Worm (Caenorhabditis elegans) whole organism, young adult: ENCODE results near the gene Y49F6B.14.

Source experiments
- B0261.1 ChIP-seq: sonication (generic microtip); optimal IDR thresholded peaks from 2 replicates; lab custom pipeline; 2016; ENCODE audit warnings: mild to moderate bottlenecking, missing genetic modification characterization, moderate library complexity, missing compliant biosample characterization
- F10E7.11 ChIP-seq: sonication (generic microtip); optimal IDR thresholded peaks from 2 replicates; lab custom pipeline; 2017; ENCODE audit warnings: mild to moderate bottlenecking, missing genetic modification characterization, moderate library complexity, missing compliant biosample characterization
- F33H1.4 ChIP-seq: fragments of 200-800 bp; sonication (Bioruptor generic); IDR thresholded peaks from 2 replicates; pipeline ENCODE4 v1.3.6; 2022; ENCODE audit warnings: missing genetic modification reagents, missing genetic modification characterization, missing compliant biosample characterization
- F37B4.10 ChIP-seq: fragments of 200-800 bp; sonication (Bioruptor generic); IDR thresholded peaks from 2 replicates; pipeline ENCODE4 v1.3.6; 2022; ENCODE audit warnings: missing genetic modification characterization, missing compliant biosample characterization
- F55B11.4 ChIP-seq: sonication (generic microtip); optimal IDR thresholded peaks from 2 replicates; lab custom pipeline; 2016; ENCODE audit warnings: missing compliant biosample characterization, missing genetic modification characterization, borderline replicate concordance; ENCODE audit not compliant: insufficient read depth
- T26A5.8 ChIP-seq: sonication (generic microtip); optimal IDR thresholded peaks from 2 replicates; lab custom pipeline; 2016; ENCODE audit warnings: missing genetic modification characterization, missing compliant biosample characterization
- Y67H2A.10 ChIP-seq: fragments of 200-800 bp; sonication (Bioruptor generic); conservative IDR thresholded peaks from 2 replicates; pipeline ENCODE4 v1.3.6; 2022; ENCODE audit warnings: missing genetic modification reagents, missing genetic modification characterization, missing compliant biosample characterization
- Y79H2A.3 ChIP-seq: fragments of 200-800 bp; sonication (Bioruptor generic); conservative IDR thresholded peaks from 2 replicates; pipeline ENCODE4 v1.3.6; 2022; ENCODE audit warnings: missing genetic modification reagents, missing genetic modification characterization, missing compliant biosample characterization
- aptf-2 ChIP-seq: fragments of 200-800 bp; sonication (Bioruptor generic); conservative IDR thresholded peaks from 2 replicates; pipeline ENCODE4 v1.3.6; 2022; ENCODE audit warnings: missing genetic modification reagents, missing genetic modification characterization, missing compliant biosample characterization
- athp-1 ChIP-seq: sonication (generic microtip); optimal IDR thresholded peaks from 2 replicates; lab custom pipeline; 2017; ENCODE audit warnings: mild to moderate bottlenecking, missing genetic modification characterization, missing compliant biosample characterization
- attf-3 ChIP-seq: fragments of 200-800 bp; sonication (Bioruptor generic); conservative IDR thresholded peaks from 2 replicates; pipeline ENCODE4 v1.3.6; 2022; ENCODE audit warnings: missing genetic modification reagents, missing genetic modification characterization, missing compliant biosample characterization
- attf-5 ChIP-seq: fragments of 200-800 bp; sonication (Bioruptor generic); optimal IDR thresholded peaks from 2 replicates; lab custom pipeline; 2018; ENCODE audit warnings: mild to moderate bottlenecking, missing genetic modification characterization, missing compliant biosample characterization
- cebp-1 ChIP-seq, 2 experiments: fragments of 200-800 bp in 1 of 2; sonication (Bioruptor generic) in 1 of 2; sonication (generic microtip) in 1 of 2; IDR thresholded peaks in 1 of 2; optimal IDR thresholded peaks in 1 of 2; 2 replicates each; pipeline versions ENCODE4 v1.3.6 to Lab custom; 2017 to 2022; ENCODE audit warnings: missing compliant biosample characterization in 2 of 2, missing genetic modification characterization in 2 of 2, mild to moderate bottlenecking in 1 of 2, missing genetic modification reagents in 1 of 2, moderate library complexity in 1 of 2
- ceh-27 ChIP-seq: fragments of 200-800 bp; sonication (Bioruptor generic); optimal IDR thresholded peaks from 2 replicates; lab custom pipeline; 2018; ENCODE audit warnings: mild to moderate bottlenecking, missing genetic modification characterization, moderate library complexity, missing compliant biosample characterization
- dpl-1 ChIP-seq: fragments of 150-350 bp; optimal IDR thresholded peaks from 2 replicates; lab custom pipeline; 2014; ENCODE audit warnings: missing biosample characterization, missing genetic modification reagents, missing genetic modification characterization
- egl-44 ChIP-seq: fragments of 200-800 bp; sonication (Bioruptor generic); IDR thresholded peaks from 2 replicates; pipeline ENCODE4 v1.3.6; 2022; ENCODE audit warnings: missing genetic modification reagents, missing genetic modification characterization, missing compliant biosample characterization
- egrh-3 ChIP-seq: fragments of 200-800 bp; sonication (Bioruptor generic); IDR thresholded peaks from 2 replicates; pipeline ENCODE4 v1.3.6; 2022; ENCODE audit warnings: missing genetic modification reagents, missing genetic modification characterization, missing compliant biosample characterization
- him-1 ChIP-seq: sonication (generic microtip); optimal IDR thresholded peaks from 2 replicates; lab custom pipeline; 2016; ENCODE audit warnings: missing genotype, missing genetic modification reagents, missing genetic modification characterization, missing compliant biosample characterization
- hlh-12 ChIP-seq: sonication (generic microtip); optimal IDR thresholded peaks from 2 replicates; lab custom pipeline; 2016; ENCODE audit warnings: missing genetic modification characterization, missing compliant biosample characterization
- hrde-1 ChIP-seq: sonication (generic microtip); optimal IDR thresholded peaks from 2 replicates; lab custom pipeline; 2016; ENCODE audit warnings: missing genetic modification characterization, mild to moderate bottlenecking, missing compliant biosample characterization, moderate library complexity, missing genotype, missing genetic modification reagents, borderline replicate concordance
- hsf-1 ChIP-seq: fragments of 200-800 bp; sonication (Bioruptor generic); IDR thresholded peaks from 2 replicates; pipeline ENCODE4 v1.3.6; 2022; ENCODE audit warnings: missing genetic modification reagents, missing genetic modification characterization, missing compliant biosample characterization
- lag-1 ChIP-seq: fragments of 200-800 bp; sonication (Bioruptor generic); IDR thresholded peaks from 2 replicates; pipeline ENCODE4 v1.3.6; 2022; ENCODE audit warnings: missing genetic modification reagents, missing genetic modification characterization, missing compliant biosample characterization
- let-526 ChIP-seq: fragments of 200-800 bp; sonication (Bioruptor generic); IDR thresholded peaks from 2 replicates; pipeline ENCODE4 v1.3.6; 2022; ENCODE audit warnings: missing genetic modification reagents, missing genetic modification characterization, missing compliant biosample characterization
- lin-35 ChIP-seq, 3 experiments: fragments of 150-350 bp in 2 of 3; sonication (generic microtip) in 1 of 3; optimal IDR thresholded peaks; 2 replicates each; lab custom pipeline; 2014 to 2018; ENCODE audit warnings: missing biosample characterization in 3 of 3, missing genetic modification characterization in 3 of 3, missing genetic modification reagents in 3 of 3
- lin-40 ChIP-seq: sonication (generic microtip); optimal IDR thresholded peaks from 2 replicates; lab custom pipeline; 2016; ENCODE audit warnings: missing genetic modification characterization, mild to moderate bottlenecking, missing compliant biosample characterization, missing genotype, missing genetic modification reagents
- lsl-1 ChIP-seq: fragments of 200-800 bp; sonication (Bioruptor generic); optimal IDR thresholded peaks from 2 replicates; lab custom pipeline; 2018; ENCODE audit warnings: mild to moderate bottlenecking, missing genetic modification characterization, moderate library complexity, missing compliant biosample characterization
- madf-10 ChIP-seq: sonication (generic microtip); optimal IDR thresholded peaks from 2 replicates; lab custom pipeline; 2016; ENCODE audit warnings: mild to moderate bottlenecking, missing genetic modification characterization, missing compliant biosample characterization
- madf-8 ChIP-seq: fragments of 200-800 bp; sonication (Bioruptor generic); conservative IDR thresholded peaks from 2 replicates; pipeline ENCODE4 v1.3.6; 2022; ENCODE audit warnings: missing genetic modification reagents, missing genetic modification characterization, missing compliant biosample characterization
- mcd-1 ChIP-seq: fragments of 200-800 bp; sonication (Bioruptor generic); IDR thresholded peaks from 2 replicates; pipeline ENCODE4 v1.3.6; 2022; ENCODE audit warnings: missing genetic modification reagents, missing genetic modification characterization, missing compliant biosample characterization
- mxl-1 ChIP-seq: sonication (generic microtip); optimal IDR thresholded peaks from 2 replicates; lab custom pipeline; 2016; ENCODE audit warnings: missing genetic modification characterization, missing compliant biosample characterization
- nhr-27 ChIP-seq: fragments of 200-800 bp; sonication (Bioruptor generic); optimal IDR thresholded peaks from 2 replicates; lab custom pipeline; 2018; ENCODE audit warnings: mild to moderate bottlenecking, missing genetic modification characterization, moderate library complexity, missing compliant biosample characterization
- rcor-1 ChIP-seq: fragments of 200-800 bp; sonication (Bioruptor generic); IDR thresholded peaks from 2 replicates; pipeline ENCODE4 v1.3.6; 2022; ENCODE audit warnings: missing genetic modification reagents, missing genetic modification characterization, missing compliant biosample characterization
- rec-8 ChIP-seq, 2 experiments: sonication (generic microtip); optimal IDR thresholded peaks; 2 replicates each; lab custom pipeline; 2016; ENCODE audit warnings: mild to moderate bottlenecking in 2 of 2, missing genetic modification characterization in 2 of 2, missing genetic modification reagents in 2 of 2, missing genotype in 2 of 2, missing biosample characterization in 1 of 2, missing compliant biosample characterization in 1 of 2, moderate library complexity in 1 of 2
- repo-1 ChIP-seq: sonication (generic microtip); optimal IDR thresholded peaks from 2 replicates; lab custom pipeline; 2017; ENCODE audit warnings: mild to moderate bottlenecking, missing genetic modification characterization, missing compliant biosample characterization
- snpc-1.3 ChIP-seq: sonication (generic microtip); optimal IDR thresholded peaks from 2 replicates; lab custom pipeline; 2017; ENCODE audit warnings: missing genetic modification characterization, mild to moderate bottlenecking, missing compliant biosample characterization, antibody characterized with exemption, moderate library complexity, missing genotype, missing genetic modification reagents; ENCODE audit not compliant: insufficient read depth
- snpc-4 ChIP-seq, 5 experiments: fragments of 150-350 bp in 1 of 5; sonication (generic microtip) in 4 of 5; optimal IDR thresholded peaks; 2 replicates each; lab custom pipeline; 2014 to 2018; ENCODE audit warnings: missing genetic modification characterization in 5 of 5, missing biosample characterization in 3 of 5, antibody characterized with exemption in 2 of 5, mild to moderate bottlenecking in 2 of 5, missing compliant biosample characterization in 2 of 5, missing genotype in 2 of 5, moderate library complexity in 2 of 5, missing genetic modification reagents in 1 of 5
- tbp1 ChIP-seq: fragments of 200-800 bp; sonication (Bioruptor generic); optimal IDR thresholded peaks from 2 replicates; lab custom pipeline; 2018; ENCODE audit warnings: mild to moderate bottlenecking, missing genetic modification characterization, missing compliant biosample characterization
- tlf-1 ChIP-seq: fragments of 200-800 bp; sonication (Bioruptor generic); optimal IDR thresholded peaks from 2 replicates; lab custom pipeline; 2018; ENCODE audit warnings: mild to moderate bottlenecking, missing genetic modification characterization, missing compliant biosample characterization
- unc-130 ChIP-seq: sonication (generic microtip); optimal IDR thresholded peaks from 2 replicates; lab custom pipeline; 2016; ENCODE audit warnings: missing genetic modification reagents, missing genetic modification characterization, missing compliant biosample characterization
- xnd-1 ChIP-seq: sonication (generic microtip); optimal IDR thresholded peaks from 2 replicates; lab custom pipeline; 2016; ENCODE audit warnings: missing genotype, missing genetic modification reagents, missing genetic modification characterization, missing compliant biosample characterization
- ztf-22 ChIP-seq: fragments of 200-800 bp; sonication (Bioruptor generic); optimal IDR thresholded peaks from 2 replicates; lab custom pipeline; 2018; ENCODE audit warnings: mild to moderate bottlenecking, missing genetic modification characterization, moderate library complexity, missing compliant biosample characterization
- ztf-25 ChIP-seq: fragments of 200-800 bp; sonication (Bioruptor generic); IDR thresholded peaks from 2 replicates; pipeline ENCODE4 v1.3.6; 2022; ENCODE audit warnings: missing genetic modification reagents, missing genetic modification characterization, missing compliant biosample characterization
- ztf-28 ChIP-seq: fragments of 200-800 bp; sonication (Bioruptor generic); IDR thresholded peaks from 2 replicates; pipeline ENCODE4 v1.3.6; 2022; ENCODE audit warnings: missing genetic modification reagents, missing genetic modification characterization, missing compliant biosample characterization
- ztf-3 ChIP-seq: fragments of 200-800 bp; sonication (Bioruptor generic); optimal IDR thresholded peaks from 2 replicates; lab custom pipeline; 2018; ENCODE audit warnings: mild to moderate bottlenecking, missing genetic modification characterization, missing compliant biosample characterization

Gene Y49F6B.14

DNA sequence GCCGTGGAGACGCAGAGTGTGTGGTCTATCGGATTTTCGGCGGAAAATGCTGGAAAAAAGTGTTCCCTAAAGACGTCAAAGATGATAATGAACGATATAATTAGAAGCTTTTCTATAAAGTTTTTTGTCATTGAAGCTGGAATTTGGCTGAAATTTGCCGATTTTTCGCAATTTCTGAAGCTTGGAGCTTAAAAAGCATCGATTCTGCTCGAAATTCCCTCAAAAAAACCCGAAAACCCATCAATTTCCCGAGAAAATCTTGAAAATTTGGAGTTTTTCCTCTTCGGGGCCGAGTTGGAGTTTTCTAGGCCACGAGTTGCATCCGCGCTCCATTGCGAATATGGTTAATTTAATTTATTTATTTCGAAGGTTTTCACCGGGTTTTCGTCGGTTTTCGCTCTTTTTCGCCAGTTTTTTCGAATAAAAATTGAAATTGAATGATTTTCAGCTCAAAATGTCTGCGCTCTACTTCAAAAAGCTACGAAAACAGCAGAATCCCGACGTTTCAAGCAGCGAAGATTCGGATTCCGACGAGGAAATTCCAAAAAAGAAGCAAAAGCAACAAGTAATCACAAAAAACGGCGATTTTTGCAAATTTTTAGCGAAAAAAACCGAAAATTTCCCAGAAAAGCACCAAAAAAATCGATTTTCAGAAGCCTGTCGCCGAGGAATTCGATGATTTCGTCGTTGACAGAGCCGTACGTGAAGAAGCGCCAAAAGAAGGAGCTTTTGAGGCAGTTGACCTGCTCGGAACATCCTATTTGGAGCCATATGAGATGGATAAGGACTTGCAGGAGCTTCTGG lies 12.6 kb downstream of the Y49F6B.14 start, which contains the start of the genes col-71 and Y49F6B.2 (continued):
- TF ChIP-seq lin-40 (tag; lab: Kevin White, UChicago), result peak; percentile 48
- no peak for TF ChIP-seq F37B4.10 (GFP tag; lab: Robert Waterston, UW)
- no peak for TF ChIP-seq lag-1
- peak; percentile 53; the same call in 1 of the 2 replicates for TF ChIP-seq ztf-28 (GFP tag; lab: Robert Waterston, UW)
- no peak for TF ChIP-seq mxl-1 (tag; lab: Kevin White, UChicago)
- no peak for TF ChIP-seq hlh-12 (tag; lab: Kevin White, UChicago)
- peak; percentile 58 for TF ChIP-seq attf-5 (GFP tag; lab: Kevin White, UChicago)
- TF ChIP-seq ceh-27, result peak; percentile 72
- TF ChIP-seq madf-10 (tag; lab: Kevin White, UChicago), result peak; percentile 42
- TF ChIP-seq egrh-3 (GFP tag; lab: Robert Waterston, UW), result 0 out of 2 replicates have a peak, but pooled peaks have one; percentile 30
- peak; percentile 46 for TF ChIP-seq lsl-1 (GFP tag; lab: Kevin White, UChicago)
- no peak for TF ChIP-seq him-1 (tag; lab: Kevin White, UChicago)
- no peak for TF ChIP-seq hrde-1
- TF ChIP-seq nhr-27 (tag; lab: Kevin White, UChicago), result no peak
- peak; percentile 58 for TF ChIP-seq athp-1 (tag; lab: Kevin White, UChicago)
- peak; percentile 67 for TF ChIP-seq rcor-1
- no peak for TF ChIP-seq ztf-22 (GFP tag; lab: Kevin White, UChicago)
- no peak for TF ChIP-seq egl-44 (GFP tag; lab: Robert Waterston, UW)
- TF ChIP-seq snpc-4 (GFP tag; optimal IDR thresholded peaks at IDR 0.05; lab: Kevin White, UChicago), result no peak
- TF ChIP-seq snpc-4 (tag; optimal IDR thresholded peaks at IDR 0.05; lab: Kevin White, UChicago), result peak in 2 of 4 experiments; percentile 19 to 34
- 0 out of 2 replicates have a peak, but pooled peaks have one; percentile 70 for TF ChIP-seq ztf-25
- peak; percentile 28; the same call in 1 of the 2 replicates for TF ChIP-seq madf-8
- peak; percentile 69 for TF ChIP-seq attf-3 (GFP tag; lab: Robert Waterston, UW)
- TF ChIP-seq cebp-1 (GFP tag; IDR thresholded peaks at IDR 0.05; lab: Robert Waterston, UW), result no peak
- TF ChIP-seq cebp-1 (tag; optimal IDR thresholded peaks at IDR 0.05; lab: Kevin White, UChicago), result peak; percentile 53
- TF ChIP-seq lin-35 (GFP tag; optimal IDR thresholded peaks at IDR 0.05; lab: Kevin White, UChicago), result peak in 2 of 3 experiments; percentile 21 to 67
- TF ChIP-seq tbp1 (GFP tag; lab: Kevin White, UChicago), result peak; percentile 49
- no peak for TF ChIP-seq Y79H2A.3 (GFP tag; lab: Robert Waterston, UW)
- 0 out of 2 replicates have a peak, but pooled peaks have one; percentile 50 for TF ChIP-seq Y67H2A.10 (GFP tag; lab: Robert Waterston, UW)
- TF ChIP-seq hsf-1 (GFP tag; lab: Robert Waterston, UW), result no peak
- no peak for TF ChIP-seq B0261.1 (tag; lab: Kevin White, UChicago)
- peak; percentile 98 for TF ChIP-seq mcd-1 (GFP tag; lab: Robert Waterston, UW)
- no peak for TF ChIP-seq F55B11.4
- TF ChIP-seq unc-130, result peak; percentile 20
- TF ChIP-seq let-526, result 0 out of 2 replicates have a peak, but pooled peaks have one; percentile 8
- peak; percentile 54 for TF ChIP-seq F33H1.4
- TF ChIP-seq snpc-1.3, result no peak
- no peak for TF ChIP-seq ztf-3
- 0 out of 2 replicates have a peak, but pooled peaks have one; percentile 22 for TF ChIP-seq aptf-2 (GFP tag; lab: Robert Waterston, UW)
- TF ChIP-seq xnd-1 (tag; lab: Kevin White, UChicago), result no peak
- TF ChIP-seq F10E7.11, result no peak
- TF ChIP-seq T26A5.8, result no peak
- no peak for TF ChIP-seq repo-1 (tag; lab: Kevin White, UChicago)
- no peak for TF ChIP-seq dpl-1 (GFP tag; lab: Kevin White, UChicago)
- TF ChIP-seq tlf-1 (GFP tag; lab: Kevin White, UChicago), result peak; percentile 18
- TF ChIP-seq rec-8 (tag; optimal IDR thresholded peaks at IDR 0.05; lab: Kevin White, UChicago), result peak; percentile 37 to 49
